Worm (Caenorhabditis elegans): ENCODE measurements around the gene C18D11.6.

DNA sequence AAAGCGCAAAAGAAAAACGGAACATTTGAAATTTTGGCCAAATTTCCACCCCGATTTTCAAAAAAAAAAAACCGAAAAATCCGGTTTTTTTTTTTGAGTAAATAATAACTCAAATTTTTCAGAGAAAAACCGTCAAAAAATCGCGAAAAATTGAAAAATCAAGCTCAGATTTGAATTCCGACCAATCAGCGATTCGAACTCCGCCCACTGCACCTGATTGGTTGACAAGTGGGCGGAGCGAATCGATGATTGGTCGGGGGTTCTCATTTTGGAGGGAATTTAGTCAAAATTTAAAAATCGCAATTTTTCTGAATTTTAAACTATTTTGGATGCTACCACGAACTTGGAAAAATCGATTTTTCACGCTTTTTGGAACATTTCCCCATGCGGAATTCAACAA, 18.7 kb downstream of the C18D11.6 start:
- no peak for TF ChIP-seq nhr-10 (tag; optimal IDR thresholded peaks at IDR 0.05)
- no peak for TF ChIP-seq ztf-1 (GFP tag; conservative IDR thresholded peaks at IDR 0.05)
- no peak for TF ChIP-seq mab-5 (tag; optimal IDR thresholded peaks at IDR 0.05)
- no peak for TF ChIP-seq lin-39 (tag; optimal IDR thresholded peaks at IDR 0.05)
- no peak for TF ChIP-seq nhr-129 (tag; optimal IDR thresholded peaks at IDR 0.05)
- TF ChIP-seq F13H6.1 (tag; optimal IDR thresholded peaks at IDR 0.05), result no peak
- TF ChIP-seq nhr-237 (tag; optimal IDR thresholded peaks at IDR 0.05), result no peak
- TF ChIP-seq unc-62 (GFP tag; optimal IDR thresholded peaks at IDR 0.05), result no peak
- TF ChIP-seq ceh-16 (tag; optimal IDR thresholded peaks at IDR 0.05), result no peak
- no peak for TF ChIP-seq nhr-12 (tag; optimal IDR thresholded peaks at IDR 0.05)

Measured in whole organism, L2 larva.